Worm (Caenorhabditis elegans) whole organism, young adult: ENCODE measurements around the gene srd-69.

Experiments
- F23B12.7 ChIP-seq: sonication (generic microtip); optimal IDR thresholded peaks from 2 replicates; lab custom pipeline; 2017; ENCODE audit warnings: missing genetic modification characterization, mild to moderate bottlenecking, missing compliant biosample characterization, antibody characterized with exemption, moderate library complexity; ENCODE audit not compliant: insufficient read depth
- F33H1.4 ChIP-seq: fragments of 200-800 bp; sonication (Bioruptor generic); IDR thresholded peaks from 2 replicates; pipeline ENCODE4 v1.3.6; 2022; ENCODE audit warnings: missing genetic modification reagents, missing genetic modification characterization, missing compliant biosample characterization
- attf-3 ChIP-seq: fragments of 200-800 bp; sonication (Bioruptor generic); conservative IDR thresholded peaks from 2 replicates; pipeline ENCODE4 v1.3.6; 2022; ENCODE audit warnings: missing genetic modification reagents, missing genetic modification characterization, missing compliant biosample characterization
- attf-5 ChIP-seq: fragments of 200-800 bp; sonication (Bioruptor generic); optimal IDR thresholded peaks from 2 replicates; lab custom pipeline; 2018; ENCODE audit warnings: mild to moderate bottlenecking, missing genetic modification characterization, missing compliant biosample characterization
- dpl-1 ChIP-seq: fragments of 150-350 bp; optimal IDR thresholded peaks from 2 replicates; lab custom pipeline; 2014; ENCODE audit warnings: missing biosample characterization, missing genetic modification reagents, missing genetic modification characterization
- efl-1 ChIP-seq: fragments of 150-350 bp; optimal IDR thresholded peaks from 2 replicates; lab custom pipeline; 2014; ENCODE audit warnings: missing biosample characterization, missing genetic modification reagents, missing genetic modification characterization
- gei-17 ChIP-seq: fragments of 200-800 bp; sonication (Bioruptor generic); optimal IDR thresholded peaks from 2 replicates; lab custom pipeline; 2018; ENCODE audit warnings: mild to moderate bottlenecking, missing genetic modification characterization, missing compliant biosample characterization
- lin-35 ChIP-seq, 3 experiments: fragments of 150-350 bp in 2 of 3; sonication (generic microtip) in 1 of 3; optimal IDR thresholded peaks; 2 replicates each; lab custom pipeline; 2014 to 2018; ENCODE audit warnings: missing biosample characterization in 3 of 3, missing genetic modification characterization in 3 of 3, missing genetic modification reagents in 3 of 3
- lin-54 ChIP-seq: fragments of 200-800 bp; sonication (Bioruptor generic); optimal IDR thresholded peaks from 2 replicates; lab custom pipeline; 2018; ENCODE audit warnings: mild to moderate bottlenecking, missing genetic modification characterization, missing compliant biosample characterization
- lsl-1 ChIP-seq: fragments of 200-800 bp; sonication (Bioruptor generic); optimal IDR thresholded peaks from 2 replicates; lab custom pipeline; 2018; ENCODE audit warnings: mild to moderate bottlenecking, missing genetic modification characterization, moderate library complexity, missing compliant biosample characterization
- madf-8 ChIP-seq: fragments of 200-800 bp; sonication (Bioruptor generic); conservative IDR thresholded peaks from 2 replicates; pipeline ENCODE4 v1.3.6; 2022; ENCODE audit warnings: missing genetic modification reagents, missing genetic modification characterization, missing compliant biosample characterization
- mcd-1 ChIP-seq: fragments of 200-800 bp; sonication (Bioruptor generic); IDR thresholded peaks from 2 replicates; pipeline ENCODE4 v1.3.6; 2022; ENCODE audit warnings: missing genetic modification reagents, missing genetic modification characterization, missing compliant biosample characterization
- nhr-120 ChIP-seq: fragments of 200-800 bp; sonication (Bioruptor generic); IDR thresholded peaks from 2 replicates; pipeline ENCODE4 v1.3.6; 2022; ENCODE audit warnings: missing genetic modification characterization, missing compliant biosample characterization
- nhr-80 ChIP-seq: sonication (generic microtip); optimal IDR thresholded peaks from 2 replicates; lab custom pipeline; 2016; ENCODE audit warnings: missing genetic modification characterization, missing compliant biosample characterization
- ztf-22 ChIP-seq: fragments of 200-800 bp; sonication (Bioruptor generic); optimal IDR thresholded peaks from 2 replicates; lab custom pipeline; 2018; ENCODE audit warnings: mild to moderate bottlenecking, missing genetic modification characterization, moderate library complexity, missing compliant biosample characterization
- ztf-6 ChIP-seq: fragments of 200-800 bp; sonication (Bioruptor generic); IDR thresholded peaks from 2 replicates; pipeline ENCODE4 v1.3.6; 2022; ENCODE audit warnings: missing genetic modification reagents, missing genetic modification characterization, missing compliant biosample characterization

srd-69 gene

ce11 chrIII:2401126-2402123 is 38.7 kb downstream of the srd-69 start, which contains the start of the genes cic-1 and strm-1:
cic-1 (minus strand) TSS chrIII:2401221.
strm-1 (plus strand) TSS chrIII:2402070.
- TF ChIP-seq mcd-1 (GFP tag; lab: Robert Waterston, UW) (0 out of 2 replicates have a peak, but pooled peaks have one; percentile 17), nhr-120 (GFP tag; lab: Robert Waterston, UW) (no peak), attf-5 (GFP tag; lab: Kevin White, UChicago) (peak; percentile 33), attf-3 (GFP tag; lab: Robert Waterston, UW) (peak; percentile 98), nhr-80 (tag; lab: Kevin White, UChicago) (no peak), efl-1 (peak; percentile 51), ztf-6 (GFP tag; lab: Robert Waterston, UW) (no peak), lin-35 (GFP tag; optimal IDR thresholded peaks at IDR 0.05; lab: Kevin White, UChicago) (peak in 2 of 3 experiments; percentile 5 to 72), F23B12.7 (tag; lab: Kevin White, UChicago) (peak; percentile 17), F33H1.4 (GFP tag; lab: Robert Waterston, UW) (peak; percentile 35; the same call in 1 of the 2 replicates), lsl-1 (GFP tag; lab: Kevin White, UChicago) (peak; percentile 17), lin-54 (GFP tag; lab: Kevin White, UChicago) (peak; percentile 75), dpl-1 (GFP tag; lab: Kevin White, UChicago) (peak; percentile 52), madf-8 (no peak), gei-17 (GFP tag; lab: Kevin White, UChicago) (no peak)
- TF ChIP-seq, all 124 proteins: peak for 10

ce11 chrIII:2410925-2411450 is 48.2 kb downstream of the srd-69 start, which contains the start of gene mrpl-30:
mrpl-30 (minus strand) TSS chrIII:2410975.
- TF ChIP-seq ztf-22 (GFP tag; lab: Kevin White, UChicago), result no peak
